Fruit fly (Drosophila melanogaster) whole organism, embryonic: ENCODE data around the gene Ing5.

ENCODE experiments used
- Atf-2 ChIP-seq: fragments of 200-800 bp; sonication (Bioruptor generic); optimal IDR thresholded peaks from 2 replicates; lab custom pipeline; 2016; ENCODE audit warnings: missing biosample characterization, missing genetic modification characterization
- Awh ChIP-seq: fragments of 200-800 bp; sonication (Bioruptor generic); IDR thresholded peaks from 2 replicates; pipeline ENCODE4, ENCODE4 v1.3.6; 2022; ENCODE audit warnings: missing biosample characterization, missing genetic modification characterization
- Bdp1 ChIP-seq: fragments of 200-800 bp; sonication (Bioruptor generic); optimal IDR thresholded peaks from 3 replicates; lab custom pipeline; 2016; ENCODE audit warnings: missing biosample characterization, missing genetic modification characterization
- CG10654 ChIP-seq: fragments of 200-800 bp; sonication (Bioruptor generic); optimal IDR thresholded peaks from 2 replicates; lab custom pipeline; 2016; ENCODE audit warnings: missing biosample characterization, missing genetic modification characterization
- CG12769 ChIP-seq: fragments of 200-800 bp; sonication (Bioruptor generic); optimal IDR thresholded peaks from 2 replicates; lab custom pipeline; 2019; ENCODE audit warnings: missing biosample characterization, mild to moderate bottlenecking, missing genetic modification characterization, moderate library complexity
- CG13123 ChIP-seq: fragments of 200-800 bp; sonication (Bioruptor generic); optimal IDR thresholded peaks from 2 replicates; lab custom pipeline; 2016; ENCODE audit warnings: missing biosample characterization, missing genetic modification characterization
- CG13775 ChIP-seq: fragments of 200-800 bp; sonication (Bioruptor generic); optimal IDR thresholded peaks from 3 replicates; lab custom pipeline; 2017; ENCODE audit warnings: missing biosample characterization, mild to moderate bottlenecking, missing genetic modification characterization
- CG15601 ChIP-seq: fragments of 200-800 bp; sonication (Bioruptor generic); optimal IDR thresholded peaks from 3 replicates; lab custom pipeline; 2019; ENCODE audit warnings: missing biosample characterization, mild to moderate bottlenecking, missing genetic modification characterization, moderate library complexity
- CG15696 ChIP-seq: fragments of 200-800 bp; sonication (Bioruptor generic); optimal IDR thresholded peaks from 2 replicates; lab custom pipeline; 2019; ENCODE audit warnings: missing biosample characterization, mild to moderate bottlenecking, missing genetic modification characterization, moderate library complexity
- CG16779 ChIP-seq: fragments of 200-800 bp; sonication (Bioruptor generic); IDR thresholded peaks from 2 replicates; pipeline ENCODE4 v1.3.6; 2022; ENCODE audit warnings: missing biosample characterization, missing genetic modification characterization
- CG17328 ChIP-seq: fragments of 200-800 bp; sonication (Bioruptor generic); IDR thresholded peaks from 2 replicates; pipeline ENCODE4 v1.3.6; 2022; ENCODE audit warnings: missing biosample characterization, missing genetic modification characterization
- CG18011 ChIP-seq: fragments of 200-800 bp; sonication (Bioruptor generic); optimal IDR thresholded peaks from 2 replicates; lab custom pipeline; 2017; ENCODE audit warnings: missing biosample characterization, missing genetic modification characterization, mild to moderate bottlenecking, moderate library complexity, missing genotype
- CG30020 ChIP-seq: fragments of 200-800 bp; optimal IDR thresholded peaks from 2 replicates; lab custom pipeline; 2019; ENCODE audit warnings: missing biosample characterization, mild to moderate bottlenecking, missing genetic modification characterization, moderate library complexity
- CG30431 ChIP-seq: fragments of 200-800 bp; sonication (Bioruptor generic); optimal IDR thresholded peaks from 2 replicates; lab custom pipeline; 2017; ENCODE audit warnings: missing biosample characterization, missing genetic modification characterization
- CG3163 ChIP-seq: fragments of 200-800 bp; sonication (Bioruptor generic); optimal IDR thresholded peaks from 3 replicates; lab custom pipeline; 2016; ENCODE audit warnings: missing biosample characterization, missing genetic modification characterization
- CG32767 ChIP-seq: fragments of 200-800 bp; sonication (Bioruptor generic); IDR thresholded peaks from 2 replicates; pipeline ENCODE4 v1.3.6; 2022; ENCODE audit warnings: missing biosample characterization, missing genetic modification characterization
- CG5245 ChIP-seq: fragments of 200-800 bp; sonication (Bioruptor generic); optimal IDR thresholded peaks from 3 replicates; lab custom pipeline; 2016; ENCODE audit warnings: missing biosample characterization, missing genetic modification characterization
- CG6813 ChIP-seq: fragments of 200-800 bp; sonication (Bioruptor generic); optimal IDR thresholded peaks from 2 replicates; lab custom pipeline; 2017; ENCODE audit warnings: missing biosample characterization, missing genetic modification characterization, mild to moderate bottlenecking, moderate library complexity, missing genetic modification reagents
- CG6854 ChIP-seq: fragments of 200-800 bp; sonication (Bioruptor generic); optimal IDR thresholded peaks from 3 replicates; lab custom pipeline; 2017; ENCODE audit warnings: missing biosample characterization, mild to moderate bottlenecking, missing genetic modification characterization
- CG8359 ChIP-seq: fragments of 200-800 bp; sonication (Bioruptor generic); optimal IDR thresholded peaks from 2 replicates; lab custom pipeline; 2017; ENCODE audit warnings: missing biosample characterization, mild to moderate bottlenecking, missing genetic modification characterization, borderline replicate concordance
- CG9797 ChIP-seq: fragments of 200-800 bp; sonication (Bioruptor generic); optimal IDR thresholded peaks from 3 replicates; lab custom pipeline; 2018; ENCODE audit warnings: missing biosample characterization, mild to moderate bottlenecking, missing genetic modification characterization
- Dip2 ChIP-seq: fragments of 200-800 bp; sonication (Bioruptor generic); IDR thresholded peaks from 2 replicates; pipeline ENCODE4 v1.3.6; 2022; ENCODE audit warnings: missing biosample characterization, missing genetic modification characterization
- Dip3 ChIP-seq: fragments of 200-800 bp; sonication (Bioruptor generic); optimal IDR thresholded peaks from 3 replicates; lab custom pipeline; 2016; ENCODE audit warnings: missing biosample characterization, missing genetic modification characterization
- Hr3 ChIP-seq: fragments of 200-800 bp; sonication (Bioruptor generic); optimal IDR thresholded peaks from 3 replicates; lab custom pipeline; 2016; ENCODE audit warnings: missing biosample characterization, missing genetic modification characterization
- Hsf ChIP-seq: fragments of 200-800 bp; sonication (Bioruptor generic); optimal IDR thresholded peaks from 3 replicates; lab custom pipeline; 2016; ENCODE audit warnings: missing biosample characterization, missing genetic modification characterization
- Med ChIP-seq: fragments of 200-800 bp; sonication (Bioruptor generic); peaks from one replicate; lab custom pipeline; 2016; ENCODE audit warnings: missing biosample characterization, missing genetic modification characterization, mild to moderate bottlenecking, inconsistent platforms, moderate library complexity
- Oli ChIP-seq: fragments of 200-800 bp; sonication (Bioruptor generic); optimal IDR thresholded peaks from 2 replicates; lab custom pipeline; 2018; ENCODE audit warnings: missing biosample characterization, mild to moderate bottlenecking, missing genetic modification characterization, moderate library complexity
- Poxn ChIP-seq: fragments of 200-800 bp; sonication (Bioruptor generic); IDR thresholded peaks from 2 replicates; pipeline ENCODE4 v1.3.6; 2022; ENCODE audit warnings: missing biosample characterization, missing genetic modification characterization
- Six4 ChIP-seq: fragments of 200-800 bp; sonication (Bioruptor generic); optimal IDR thresholded peaks from 2 replicates; lab custom pipeline; 2016; ENCODE audit warnings: missing biosample characterization, missing genetic modification characterization
- Sry-δ ChIP-seq: fragments of 200-800 bp; sonication (Bioruptor generic); optimal IDR thresholded peaks from 2 replicates; lab custom pipeline; 2016; ENCODE audit warnings: missing biosample characterization, missing genetic modification characterization
- Xbp1 ChIP-seq: fragments of 200-800 bp; sonication (Bioruptor generic); optimal IDR thresholded peaks from 3 replicates; lab custom pipeline; 2016; ENCODE audit warnings: missing biosample characterization, mild to moderate bottlenecking, missing genetic modification characterization
- al ChIP-seq: fragments of 200-800 bp; sonication (Bioruptor generic); IDR thresholded peaks from 2 replicates; pipeline ENCODE4 v1.3.6; 2022; ENCODE audit warnings: missing biosample characterization, missing genetic modification characterization
- bab2 ChIP-seq: fragments of 200-800 bp; sonication (Bioruptor generic); optimal IDR thresholded peaks from 2 replicates; lab custom pipeline; 2016; ENCODE audit warnings: missing biosample characterization, missing genetic modification characterization
- bowl ChIP-seq: fragments of 200-800 bp; sonication (Bioruptor generic); IDR thresholded peaks from 2 replicates; pipeline ENCODE4 v1.3.6; 2022; ENCODE audit warnings: missing biosample characterization, missing genetic modification characterization
- br ChIP-seq: fragments of >200 bp; optimal IDR thresholded peaks from 2 replicates; lab custom pipeline; 2017
- chm ChIP-seq: fragments of 200-800 bp; sonication (Bioruptor generic); IDR thresholded peaks from 2 replicates; pipeline ENCODE4 v1.3.6; 2022; ENCODE audit warnings: missing biosample characterization, missing genetic modification characterization
- crc ChIP-seq: fragments of 200-800 bp; sonication (Bioruptor generic); optimal IDR thresholded peaks from 2 replicates; lab custom pipeline; 2016; ENCODE audit warnings: missing biosample characterization, missing genetic modification characterization
- croc ChIP-seq: fragments of 200-800 bp; sonication (Bioruptor generic); conservative IDR thresholded peaks from 3 replicates; pipeline ENCODE4 v1.3.6; 2022; ENCODE audit warnings: missing biosample characterization, missing genetic modification characterization
- dm ChIP-seq: fragments of 200-800 bp; sonication (Bioruptor generic); optimal IDR thresholded peaks from 3 replicates; lab custom pipeline; 2016; ENCODE audit warnings: missing biosample characterization, missing genetic modification characterization
- fd3F ChIP-seq: fragments of 200-800 bp; sonication (Bioruptor generic); optimal IDR thresholded peaks from 2 replicates; lab custom pipeline; 2018; ENCODE audit warnings: missing biosample characterization, mild to moderate bottlenecking, missing genetic modification characterization, moderate library complexity
- ham ChIP-seq: fragments of 200-800 bp; sonication (Bioruptor generic); IDR thresholded peaks from 2 replicates; pipeline ENCODE4 v1.3.6; 2022; ENCODE audit warnings: missing biosample characterization, missing genetic modification characterization
- jing ChIP-seq: fragments of 200-800 bp; sonication (Bioruptor generic); optimal IDR thresholded peaks from 2 replicates; lab custom pipeline; 2018; ENCODE audit warnings: missing biosample characterization, mild to moderate bottlenecking, missing genetic modification characterization
- kni ChIP-seq: fragments of 200-800 bp; sonication (Bioruptor generic); optimal IDR thresholded peaks from 3 replicates; lab custom pipeline; 2017; ENCODE audit warnings: mild to moderate bottlenecking, missing biosample characterization, missing genetic modification reagents, missing genetic modification characterization
- odd ChIP-seq: fragments of 200-800 bp; sonication (Bioruptor generic); optimal IDR thresholded peaks from 2 replicates; lab custom pipeline; 2017; ENCODE audit warnings: missing biosample characterization, mild to moderate bottlenecking, missing genetic modification characterization
- pnt ChIP-seq: fragments of 200-800 bp; sonication (Bioruptor generic); optimal IDR thresholded peaks from 3 replicates; lab custom pipeline; 2016; ENCODE audit warnings: missing biosample characterization, missing genetic modification characterization
- pros ChIP-seq: fragments of 200-800 bp; sonication (Bioruptor generic); optimal IDR thresholded peaks from 3 replicates; lab custom pipeline; 2019; ENCODE audit warnings: missing biosample characterization, mild to moderate bottlenecking, missing genetic modification characterization, moderate library complexity
- pzg ChIP-seq: fragments of 200-800 bp; sonication (Bioruptor generic); optimal IDR thresholded peaks from 3 replicates; lab custom pipeline; 2018; ENCODE audit warnings: missing biosample characterization, mild to moderate bottlenecking, missing genetic modification characterization, moderate library complexity
- ranshi ChIP-seq: fragments of 200-800 bp; sonication (Bioruptor generic); IDR thresholded peaks from 2 replicates; pipeline ENCODE4 v1.3.6; 2022; ENCODE audit warnings: missing biosample characterization, missing genetic modification characterization
- sug ChIP-seq: fragments of 200-800 bp; optimal IDR thresholded peaks from 2 replicates; lab custom pipeline; 2019; ENCODE audit warnings: missing biosample characterization, mild to moderate bottlenecking, missing genetic modification characterization, moderate library complexity
- wor ChIP-seq: fragments of 200-800 bp; sonication (Bioruptor generic); IDR thresholded peaks from 2 replicates; pipeline ENCODE4 v1.3.6; 2022; ENCODE audit warnings: missing biosample characterization, missing genetic modification characterization
- zen ChIP-seq: fragments of 200-800 bp; sonication (Bioruptor generic); optimal IDR thresholded peaks from 3 replicates; lab custom pipeline; 2018; ENCODE audit warnings: missing biosample characterization, mild to moderate bottlenecking, missing genetic modification characterization, moderate library complexity

Ing5 gene

DNA sequence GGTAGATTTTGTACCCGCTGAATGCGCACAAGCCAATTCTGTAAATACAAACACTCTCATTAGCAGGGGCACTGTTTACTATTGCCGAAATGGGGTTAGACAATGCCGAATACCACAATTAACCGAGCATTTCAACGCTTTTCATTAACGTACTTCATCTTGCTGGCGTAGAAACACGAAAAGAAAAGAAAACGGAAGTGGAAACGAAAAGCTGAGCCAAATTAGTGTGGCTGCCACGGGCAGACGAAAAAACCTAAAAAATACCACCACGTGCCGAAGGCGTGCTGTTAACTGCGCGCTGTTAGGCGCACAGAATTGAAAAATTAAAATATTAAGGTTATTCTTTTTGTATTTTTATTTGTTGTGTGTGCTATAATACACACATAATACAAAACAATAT, 7.8 kb upstream of the Ing5 start, which contains the start of gene RpL24 (continued):
- TF ChIP-seq CG12769 (tag; lab: Kevin White, UChicago), result no peak
- peak; percentile 85 for TF ChIP-seq CG8359 (GFP tag; lab: Kevin White, UChicago)
- TF ChIP-seq odd (GFP tag; lab: Kevin White, UChicago), result peak; percentile 96
- peak; percentile 99 for TF ChIP-seq Med (GFP tag; lab: Kevin White, UChicago)
- peak; percentile 55 for TF ChIP-seq Sry-δ
- TF ChIP-seq Atf-2 (GFP tag; lab: Kevin White, UChicago), result peak; percentile 83
- TF ChIP-seq CG16779 (GFP tag; lab: Robert Waterston, UW), result peak; percentile 85
- peak; percentile 68 for TF ChIP-seq crc (GFP tag; lab: Kevin White, UChicago)
- peak; percentile 96 for TF ChIP-seq CG13775 (GFP tag; lab: Kevin White, UChicago)
- TF ChIP-seq chm (GFP tag; lab: Robert Waterston, UW), result peak; percentile 97
- TF ChIP-seq ranshi (GFP tag; lab: Robert Waterston, UW), result peak; percentile 88
- TF ChIP-seq CG15601, result peak; percentile 84
- peak; percentile 68 for TF ChIP-seq Hr3
- peak; percentile 36; the same call in 2 of the 3 replicates for TF ChIP-seq croc (GFP tag; lab: Robert Waterston, UW)
- TF ChIP-seq CG3163, result peak; percentile 82
- TF ChIP-seq Oli (tag; lab: Kevin White, UChicago), result peak; percentile 71
- peak; percentile 72 for TF ChIP-seq CG30431
- peak; percentile 95 for TF ChIP-seq CG6854 (GFP tag; lab: Kevin White, UChicago)
- peak; percentile 88 for TF ChIP-seq pzg (GFP tag; lab: Kevin White, UChicago)
- TF ChIP-seq br (lab: Kevin White, UChicago), result no peak
- TF ChIP-seq Xbp1 (GFP tag; lab: Kevin White, UChicago), result peak; percentile 87
- TF ChIP-seq CG32767 (GFP tag; lab: Robert Waterston, UW), result peak; percentile 50; the same call in 1 of the 2 replicates
- peak; percentile 87 for TF ChIP-seq sug
- TF ChIP-seq bab2 (GFP tag; lab: Kevin White, UChicago), result peak; percentile 47
- peak; percentile 60; the same call in 1 of the 2 replicates for TF ChIP-seq ham (GFP tag; lab: Robert Waterston, UW)
- peak; percentile 16 for TF ChIP-seq pnt (GFP tag; lab: Kevin White, UChicago)
- no peak for TF ChIP-seq Dip2
- peak; percentile 97 for TF ChIP-seq CG6813 (GFP tag; lab: Kevin White, UChicago)
- peak; percentile 96 for TF ChIP-seq CG17328 (GFP tag; lab: Robert Waterston, UW)
- peak; percentile 88 for TF ChIP-seq kni
- TF ChIP-seq Awh (GFP tag; lab: Robert Waterston, UW), result peak; percentile 91
- TF ChIP-seq Bdp1 (GFP tag; lab: Kevin White, UChicago), result peak; percentile 83
- peak; percentile 90 for TF ChIP-seq CG9797 (GFP tag; lab: Kevin White, UChicago)
- TF ChIP-seq pros (GFP tag; lab: Kevin White, UChicago), result no peak
- peak; percentile 77 for TF ChIP-seq zen (tag; lab: Kevin White, UChicago)
- peak; percentile 99 for TF ChIP-seq dm (GFP tag; lab: Kevin White, UChicago)
- peak; percentile 56 for TF ChIP-seq al (GFP tag; lab: Robert Waterston, UW)
- TF ChIP-seq bowl, result peak; percentile 75; the same call in 1 of the 2 replicates
- peak; percentile 90 for TF ChIP-seq Hsf (GFP tag; lab: Kevin White, UChicago)
- no peak for TF ChIP-seq Poxn (GFP tag; lab: Robert Waterston, UW)
- peak; percentile 50 for TF ChIP-seq CG15696 (tag; lab: Kevin White, UChicago)
- peak; percentile 18; the same call in 1 of the 2 replicates for TF ChIP-seq wor (GFP tag; lab: Robert Waterston, UW)
- peak; percentile 87 for TF ChIP-seq Six4 (GFP tag; lab: Kevin White, UChicago)
- TF ChIP-seq fd3F, result peak; percentile 79
- peak; percentile 83 for TF ChIP-seq CG18011 (GFP tag; lab: Kevin White, UChicago)
- TF ChIP-seq Dip3 (GFP tag; lab: Kevin White, UChicago), result peak; percentile 89
- peak; percentile 57 for TF ChIP-seq CG30020 (tag; lab: Kevin White, UChicago)
- TF ChIP-seq CG5245, result peak; percentile 80
- TF ChIP-seq CG13123 (GFP tag; lab: Kevin White, UChicago), result peak; percentile 83
- peak; percentile 88 for TF ChIP-seq CG10654 (GFP tag; lab: Kevin White, UChicago)
- peak; percentile 46 for TF ChIP-seq jing (GFP tag; lab: Kevin White, UChicago)
